Fruit fly (Drosophila melanogaster): Measurements from ENCODE around the gene CG8032.

The CG8032 gene

dm6 chr3R:8670529-8671491, 6.9 kb downstream of the CG8032 start, which contains the start of gene p (continued):
- TF ChIP-seq dimm (GFP tag; IDR thresholded peaks at IDR 0.05) (no peak), CG11560 (tag; IDR thresholded peaks at IDR 0.05) (no peak), E2f1 (GFP tag; IDR thresholded peaks at IDR 0.05) (no peak), gt (GFP tag; IDR thresholded peaks at IDR 0.05) (no peak), dan (GFP tag; IDR thresholded peaks at IDR 0.05) (no peak), Stat92E (GFP tag; optimal IDR thresholded peaks at IDR 0.05) (no peak), Camta (GFP tag; optimal IDR thresholded peaks at IDR 0.05) (no peak), CG15269 (tag; optimal IDR thresholded peaks at IDR 0.05) (peak; percentile 30), CHES-1-like (GFP tag; optimal IDR thresholded peaks at IDR 0.05) (peak; percentile 10), pnt (GFP tag; optimal IDR thresholded peaks at IDR 0.05) (peak; percentile 34), kay (GFP tag; optimal IDR thresholded peaks at IDR 0.05) (peak; percentile 56), CG9876 (GFP tag; optimal IDR thresholded peaks at IDR 0.05) (peak; percentile 27), NK7.1 (GFP tag; optimal IDR thresholded peaks at IDR 0.05) (peak; percentile 10), dysf (GFP tag; IDR thresholded peaks at IDR 0.05) (0 out of 3 replicates have a peak, but pooled peaks have one; percentile 11), schlank (tag; optimal IDR thresholded peaks at IDR 0.05) (peak; percentile 47), tio (GFP tag; optimal IDR thresholded peaks at IDR 0.05) (peak; percentile 33), Lpt (GFP tag; optimal IDR thresholded peaks at IDR 0.05) (no peak), CG2678 (tag; optimal IDR thresholded peaks at IDR 0.05) (peak; percentile 45), CG8765 (GFP tag; IDR thresholded peaks at IDR 0.05) (no peak), H15 (GFP tag; IDR thresholded peaks at IDR 0.05) (no peak), CG11398 (GFP tag; optimal IDR thresholded peaks at IDR 0.05) (peak; percentile 4), unpg (GFP tag; optimal IDR thresholded peaks at IDR 0.05) (peak; percentile 58), gem (tag; optimal IDR thresholded peaks at IDR 0.05) (peak; percentile 61), CG14860 (GFP tag; IDR thresholded peaks at IDR 0.05; ENCODE audit: partially characterized antibody) (no peak), Fer3 (tag; optimal IDR thresholded peaks at IDR 0.05) (peak; percentile 21), CG1024 (GFP tag; IDR thresholded peaks at IDR 0.05) (no peak), sisA (GFP tag; IDR thresholded peaks at IDR 0.05) (no peak), CG1647 (GFP tag; optimal IDR thresholded peaks at IDR 0.05) (peak; percentile 30), CG10274 (GFP tag; optimal IDR thresholded peaks at IDR 0.05) (peak; percentile 99), Hr78 (GFP tag; optimal IDR thresholded peaks at IDR 0.05) (peak in 1 of 2 experiments; percentile 98), Antp (GFP tag; optimal IDR thresholded peaks at IDR 0.05) (peak; percentile 19), CG3163 (GFP tag; optimal IDR thresholded peaks at IDR 0.05) (peak; percentile 29), dpn (GFP tag; optimal IDR thresholded peaks at IDR 0.05) (peak; percentile 36 to 45), CG6683 (GFP tag; optimal IDR thresholded peaks at IDR 0.05) (no peak), amos (GFP tag; IDR thresholded peaks at IDR 0.05; ENCODE audit: partially characterized antibody) (no peak), kni (GFP tag; optimal IDR thresholded peaks at IDR 0.05) (peak; percentile 63), croc (GFP tag; conservative IDR thresholded peaks at IDR 0.05) (no peak), Blimp-1 (GFP tag; optimal IDR thresholded peaks at IDR 0.05) (peak; percentile 34), CG12155 (GFP tag; optimal IDR thresholded peaks at IDR 0.05) (peak; percentile 26), CG10959 (GFP tag; IDR thresholded peaks at IDR 0.05) (no peak), CG7987 (GFP tag; optimal IDR thresholded peaks at IDR 0.05) (peak; percentile 57), slp2 (GFP tag; optimal IDR thresholded peaks at IDR 0.05) (peak; percentile 36), MTF-1 (GFP tag; optimal IDR thresholded peaks at IDR 0.05; ENCODE audit: borderline replicate concordance) (no peak), YL-1 (GFP tag; optimal IDR thresholded peaks at IDR 0.05) (peak; percentile 16), CG2129 (GFP tag; IDR thresholded peaks at IDR 0.05; ENCODE audit: partially characterized antibody) (no peak), CG10543 (GFP tag; optimal IDR thresholded peaks at IDR 0.05) (peak; percentile 63), CG17612 (GFP tag; IDR thresholded peaks at IDR 0.05) (no peak), CG11504 (tag; optimal IDR thresholded peaks at IDR 0.05) (peak; percentile 49)
